Fruit fly (Drosophila melanogaster): ENCODE data around the gene plh.

Gene plh

dm6 chr3R:5015168-5015567 lies 4.3 kb upstream of the plh start (continued):
- TF ChIP-seq CG7786 (GFP tag; optimal IDR thresholded peaks at IDR 0.05) (no peak), Scr (GFP tag; IDR thresholded peaks at IDR 0.05; ENCODE audit: partially characterized antibody) (no peak), CG30431 (GFP tag; optimal IDR thresholded peaks at IDR 0.05) (no peak), unc-4 (GFP tag; IDR thresholded peaks at IDR 0.05; ENCODE audit: partially characterized antibody) (no peak), CG12769 (tag; optimal IDR thresholded peaks at IDR 0.05) (peak; percentile 59), kni (GFP tag; optimal IDR thresholded peaks at IDR 0.05) (peak; percentile 17), sqz (GFP tag; optimal IDR thresholded peaks at IDR 0.05) (peak; percentile 14), Dip3 (GFP tag; optimal IDR thresholded peaks at IDR 0.05) (no peak), her (GFP tag; optimal IDR thresholded peaks at IDR 0.05) (no peak), bowl (GFP tag; IDR thresholded peaks at IDR 0.05) (no peak), hb (GFP tag; IDR thresholded peaks at IDR 0.05; ENCODE audit: partially characterized antibody) (no peak), CG34422 (GFP tag; IDR thresholded peaks at IDR 0.05) (no peak), MESR4 (GFP tag; optimal IDR thresholded peaks at IDR 0.05) (no peak), MTF-1 (GFP tag; optimal IDR thresholded peaks at IDR 0.05; ENCODE audit: borderline replicate concordance) (peak; percentile 60), phol (tag; optimal IDR thresholded peaks at IDR 0.05) (no peak), Doc2 (GFP tag; IDR thresholded peaks at IDR 0.05) (no peak), ems (GFP tag; optimal IDR thresholded peaks at IDR 0.05) (no peak), CG32772 (GFP tag; IDR thresholded peaks at IDR 0.05) (no peak), D (optimal IDR thresholded peaks at IDR 0.05) (no peak), D (GFP tag; optimal IDR thresholded peaks at IDR 0.05) (peak; percentile 15), CG3995 (GFP tag; optimal IDR thresholded peaks at IDR 0.05) (no peak), Lim3 (GFP tag; IDR thresholded peaks at IDR 0.05) (no peak), Asciz (GFP tag; optimal IDR thresholded peaks at IDR 0.05) (peak; percentile 83), sens-2 (GFP tag; IDR thresholded peaks at IDR 0.05) (peak; percentile 29; the same call in 1 of the 2 replicates), sens (GFP tag) (peak; percentile 81), GATAe (GFP tag; conservative IDR thresholded peaks at IDR 0.05) (no peak), ara (GFP tag; IDR thresholded peaks at IDR 0.05) (no peak), HLH3B (GFP tag; IDR thresholded peaks at IDR 0.05) (peak; percentile 30; the same call in 1 of the 2 replicates), CG17568 (GFP tag; optimal IDR thresholded peaks at IDR 0.05) (peak; percentile 80), YL-1 (GFP tag; optimal IDR thresholded peaks at IDR 0.05) (peak; percentile 40), CG13894 (tag; optimal IDR thresholded peaks at IDR 0.05) (no peak), CG4617 (GFP tag; optimal IDR thresholded peaks at IDR 0.05; ENCODE audit: borderline replicate concordance) (no peak), CG30020 (tag; optimal IDR thresholded peaks at IDR 0.05) (no peak), NC2β (GFP tag; optimal IDR thresholded peaks at IDR 0.05) (no peak), bbx (GFP tag; IDR thresholded peaks at IDR 0.05; ENCODE audit: partially characterized antibody) (no peak), bsh (GFP tag; optimal IDR thresholded peaks at IDR 0.05) (peak in 1 of 2 experiments; percentile 53), CG18619 (GFP tag; optimal IDR thresholded peaks at IDR 0.05) (peak; percentile 62), CG14965 (GFP tag; optimal IDR thresholded peaks at IDR 0.05; ENCODE audit: borderline replicate concordance) (no peak), seq (GFP tag; IDR thresholded peaks at IDR 0.05) (peak; percentile 58), CG13775 (GFP tag; optimal IDR thresholded peaks at IDR 0.05) (no peak), Myb (GFP tag; optimal IDR thresholded peaks at IDR 0.05) (no peak), caup (GFP tag; optimal IDR thresholded peaks at IDR 0.05; ENCODE audit: severe bottlenecking) (peak; percentile 84), sug (tag; optimal IDR thresholded peaks at IDR 0.05) (peak; percentile 10), CG12155 (GFP tag; optimal IDR thresholded peaks at IDR 0.05) (no peak), sna (GFP tag; IDR thresholded peaks at IDR 0.05; ENCODE audit: partially characterized antibody) (no peak), slbo (GFP tag; IDR thresholded peaks at IDR 0.05) (no peak), pzg (GFP tag; optimal IDR thresholded peaks at IDR 0.05) (no peak), CG12659 (GFP tag; optimal IDR thresholded peaks at IDR 0.05) (peak; percentile 48), Dbx (GFP tag; IDR thresholded peaks at IDR 0.05) (peak; percentile 48; the same call in 1 of the 3 replicates), CG3407 (GFP tag; optimal IDR thresholded peaks at IDR 0.05) (peak; percentile 80), tap (tag; optimal IDR thresholded peaks at IDR 0.05) (peak; percentile 12)
